Worm (Caenorhabditis elegans) whole organism, young adult: Measurements from ENCODE around the gene lurp-4.

Experiments
- B0019.2 ChIP-seq: fragments of 200-800 bp; sonication (Bioruptor generic); conservative IDR thresholded peaks from 2 replicates; pipeline ENCODE4 v1.3.6; 2022; ENCODE audit warnings: missing genetic modification reagents, missing genetic modification characterization, missing compliant biosample characterization
- B0035.1 ChIP-seq: sonication (generic microtip); optimal IDR thresholded peaks from 2 replicates; lab custom pipeline; 2016; ENCODE audit warnings: missing genetic modification characterization, mild to moderate bottlenecking, missing compliant biosample characterization, missing genotype, missing genetic modification reagents
- B0336.3 ChIP-seq: fragments of 200-800 bp; sonication (Bioruptor generic); IDR thresholded peaks from 2 replicates; pipeline ENCODE4 v1.3.6; 2022; ENCODE audit warnings: missing genetic modification characterization, missing compliant biosample characterization
- F10E7.11 ChIP-seq: sonication (generic microtip); optimal IDR thresholded peaks from 2 replicates; lab custom pipeline; 2017; ENCODE audit warnings: mild to moderate bottlenecking, missing genetic modification characterization, moderate library complexity, missing compliant biosample characterization
- F22D6.2 ChIP-seq: sonication (generic microtip); optimal IDR thresholded peaks from 2 replicates; lab custom pipeline; 2016; ENCODE audit warnings: mild to moderate bottlenecking, missing genetic modification characterization, missing compliant biosample characterization
- F37B4.10 ChIP-seq: fragments of 200-800 bp; sonication (Bioruptor generic); IDR thresholded peaks from 2 replicates; pipeline ENCODE4 v1.3.6; 2022; ENCODE audit warnings: missing genetic modification characterization, missing compliant biosample characterization
- K11D2.4 ChIP-seq: fragments of 200-800 bp; sonication (Bioruptor generic); IDR thresholded peaks from 2 replicates; pipeline ENCODE4 v1.3.6; 2022; ENCODE audit warnings: missing genetic modification reagents, missing genetic modification characterization, missing compliant biosample characterization
- K12H6.12 ChIP-seq: fragments of 200-800 bp; sonication (Bioruptor generic); optimal IDR thresholded peaks from 2 replicates; lab custom pipeline; 2018; ENCODE audit warnings: mild to moderate bottlenecking, missing genetic modification characterization, missing compliant biosample characterization
- T07F8.4 ChIP-seq: sonication (generic microtip); optimal IDR thresholded peaks from 2 replicates; lab custom pipeline; 2016; ENCODE audit warnings: mild to moderate bottlenecking, missing genetic modification characterization, moderate library complexity, missing compliant biosample characterization
- T26A5.8 ChIP-seq: sonication (generic microtip); optimal IDR thresholded peaks from 2 replicates; lab custom pipeline; 2016; ENCODE audit warnings: missing genetic modification characterization, missing compliant biosample characterization
- atf-7 ChIP-seq: sonication (generic microtip); optimal IDR thresholded peaks from 2 replicates; lab custom pipeline; 2017; ENCODE audit warnings: mild to moderate bottlenecking, missing genetic modification characterization, missing compliant biosample characterization
- athp-1 ChIP-seq: sonication (generic microtip); optimal IDR thresholded peaks from 2 replicates; lab custom pipeline; 2017; ENCODE audit warnings: mild to moderate bottlenecking, missing genetic modification characterization, missing compliant biosample characterization
- attf-6 ChIP-seq: fragments of 200-800 bp; sonication (Bioruptor generic); IDR thresholded peaks from 2 replicates; pipeline ENCODE4 v1.3.6; 2022; ENCODE audit warnings: missing genetic modification reagents, missing genetic modification characterization, missing compliant biosample characterization
- chd-7 ChIP-seq: sonication (generic microtip); optimal IDR thresholded peaks from 2 replicates; lab custom pipeline; 2016; ENCODE audit warnings: mild to moderate bottlenecking, missing genetic modification characterization, moderate library complexity, missing compliant biosample characterization
- die-1 ChIP-seq: sonication (generic microtip); optimal IDR thresholded peaks from 2 replicates; lab custom pipeline; 2016; ENCODE audit warnings: missing genotype, mild to moderate bottlenecking, missing genetic modification characterization, missing compliant biosample characterization
- efl-1 ChIP-seq: fragments of 150-350 bp; optimal IDR thresholded peaks from 2 replicates; lab custom pipeline; 2014; ENCODE audit warnings: missing biosample characterization, missing genetic modification reagents, missing genetic modification characterization
- egl-44 ChIP-seq: fragments of 200-800 bp; sonication (Bioruptor generic); IDR thresholded peaks from 2 replicates; pipeline ENCODE4 v1.3.6; 2022; ENCODE audit warnings: missing genetic modification reagents, missing genetic modification characterization, missing compliant biosample characterization
- gei-17 ChIP-seq: fragments of 200-800 bp; sonication (Bioruptor generic); optimal IDR thresholded peaks from 2 replicates; lab custom pipeline; 2018; ENCODE audit warnings: mild to moderate bottlenecking, missing genetic modification characterization, missing compliant biosample characterization
- lag-1 ChIP-seq: fragments of 200-800 bp; sonication (Bioruptor generic); IDR thresholded peaks from 2 replicates; pipeline ENCODE4 v1.3.6; 2022; ENCODE audit warnings: missing genetic modification reagents, missing genetic modification characterization, missing compliant biosample characterization
- lin-35 ChIP-seq, 3 experiments: fragments of 150-350 bp in 2 of 3; sonication (generic microtip) in 1 of 3; optimal IDR thresholded peaks; 2 replicates each; lab custom pipeline; 2014 to 2018; ENCODE audit warnings: missing biosample characterization in 3 of 3, missing genetic modification characterization in 3 of 3, missing genetic modification reagents in 3 of 3
- madf-10 ChIP-seq: sonication (generic microtip); optimal IDR thresholded peaks from 2 replicates; lab custom pipeline; 2016; ENCODE audit warnings: mild to moderate bottlenecking, missing genetic modification characterization, missing compliant biosample characterization
- mes-4 ChIP-seq: sonication (generic microtip); optimal IDR thresholded peaks from 2 replicates; lab custom pipeline; 2016; ENCODE audit warnings: missing genotype, missing genetic modification characterization, missing compliant biosample characterization
- mxl-1 ChIP-seq: sonication (generic microtip); optimal IDR thresholded peaks from 2 replicates; lab custom pipeline; 2016; ENCODE audit warnings: missing genetic modification characterization, missing compliant biosample characterization
- nfya-2 ChIP-seq: fragments of 200-800 bp; sonication (Bioruptor generic); IDR thresholded peaks from 2 replicates; pipeline ENCODE4 v1.3.6; 2022; ENCODE audit warnings: missing genetic modification reagents, missing genetic modification characterization, missing compliant biosample characterization
- nfyb-1 ChIP-seq: fragments of 200-800 bp; sonication (Bioruptor generic); IDR thresholded peaks from 2 replicates; pipeline ENCODE4 v1.3.6; 2022; ENCODE audit warnings: missing genetic modification reagents, missing genetic modification characterization, missing compliant biosample characterization
- nhr-80 ChIP-seq: sonication (generic microtip); optimal IDR thresholded peaks from 2 replicates; lab custom pipeline; 2016; ENCODE audit warnings: missing genetic modification characterization, missing compliant biosample characterization
- nhr-90 ChIP-seq: sonication (generic microtip); optimal IDR thresholded peaks from 2 replicates; lab custom pipeline; 2016; ENCODE audit warnings: missing genotype, mild to moderate bottlenecking, missing genetic modification characterization, missing compliant biosample characterization
- sea-2 ChIP-seq: fragments of 200-800 bp; sonication (Bioruptor generic); IDR thresholded peaks from 2 replicates; pipeline ENCODE4 v1.3.6; 2022; ENCODE audit warnings: missing genetic modification characterization, missing compliant biosample characterization
- snpc-1.1 ChIP-seq: sonication (generic microtip); optimal IDR thresholded peaks from 2 replicates; lab custom pipeline; 2017; ENCODE audit warnings: missing genetic modification characterization, mild to moderate bottlenecking, missing compliant biosample characterization, antibody characterized with exemption, moderate library complexity, missing genotype, missing genetic modification reagents; ENCODE audit not compliant: insufficient read depth
- snpc-1.3 ChIP-seq: sonication (generic microtip); optimal IDR thresholded peaks from 2 replicates; lab custom pipeline; 2017; ENCODE audit warnings: missing genetic modification characterization, mild to moderate bottlenecking, missing compliant biosample characterization, antibody characterized with exemption, moderate library complexity, missing genotype, missing genetic modification reagents; ENCODE audit not compliant: insufficient read depth
- snpc-4 ChIP-seq, 5 experiments: fragments of 150-350 bp in 1 of 5; sonication (generic microtip) in 4 of 5; optimal IDR thresholded peaks; 2 replicates each; lab custom pipeline; 2014 to 2018; ENCODE audit warnings: missing genetic modification characterization in 5 of 5, missing biosample characterization in 3 of 5, antibody characterized with exemption in 2 of 5, mild to moderate bottlenecking in 2 of 5, missing compliant biosample characterization in 2 of 5, missing genotype in 2 of 5, moderate library complexity in 2 of 5, missing genetic modification reagents in 1 of 5
- tbx-9 ChIP-seq: sonication (generic microtip); optimal IDR thresholded peaks from 2 replicates; lab custom pipeline; 2016; ENCODE audit warnings: borderline replicate concordance, missing genetic modification characterization, inconsistent platforms, missing compliant biosample characterization
- tlf-1 ChIP-seq: fragments of 200-800 bp; sonication (Bioruptor generic); optimal IDR thresholded peaks from 2 replicates; lab custom pipeline; 2018; ENCODE audit warnings: mild to moderate bottlenecking, missing genetic modification characterization, missing compliant biosample characterization
- xnd-1 ChIP-seq: sonication (generic microtip); optimal IDR thresholded peaks from 2 replicates; lab custom pipeline; 2016; ENCODE audit warnings: missing genotype, missing genetic modification reagents, missing genetic modification characterization, missing compliant biosample characterization
- zim-3 ChIP-seq: sonication (generic microtip); optimal IDR thresholded peaks from 2 replicates; lab custom pipeline; 2017; ENCODE audit warnings: mild to moderate bottlenecking, missing genetic modification characterization, moderate library complexity, missing compliant biosample characterization
- ztf-25 ChIP-seq: fragments of 200-800 bp; sonication (Bioruptor generic); IDR thresholded peaks from 2 replicates; pipeline ENCODE4 v1.3.6; 2022; ENCODE audit warnings: missing genetic modification reagents, missing genetic modification characterization, missing compliant biosample characterization
- ztf-3 ChIP-seq: fragments of 200-800 bp; sonication (Bioruptor generic); optimal IDR thresholded peaks from 2 replicates; lab custom pipeline; 2018; ENCODE audit warnings: mild to moderate bottlenecking, missing genetic modification characterization, missing compliant biosample characterization

Gene lurp-4

DNA sequence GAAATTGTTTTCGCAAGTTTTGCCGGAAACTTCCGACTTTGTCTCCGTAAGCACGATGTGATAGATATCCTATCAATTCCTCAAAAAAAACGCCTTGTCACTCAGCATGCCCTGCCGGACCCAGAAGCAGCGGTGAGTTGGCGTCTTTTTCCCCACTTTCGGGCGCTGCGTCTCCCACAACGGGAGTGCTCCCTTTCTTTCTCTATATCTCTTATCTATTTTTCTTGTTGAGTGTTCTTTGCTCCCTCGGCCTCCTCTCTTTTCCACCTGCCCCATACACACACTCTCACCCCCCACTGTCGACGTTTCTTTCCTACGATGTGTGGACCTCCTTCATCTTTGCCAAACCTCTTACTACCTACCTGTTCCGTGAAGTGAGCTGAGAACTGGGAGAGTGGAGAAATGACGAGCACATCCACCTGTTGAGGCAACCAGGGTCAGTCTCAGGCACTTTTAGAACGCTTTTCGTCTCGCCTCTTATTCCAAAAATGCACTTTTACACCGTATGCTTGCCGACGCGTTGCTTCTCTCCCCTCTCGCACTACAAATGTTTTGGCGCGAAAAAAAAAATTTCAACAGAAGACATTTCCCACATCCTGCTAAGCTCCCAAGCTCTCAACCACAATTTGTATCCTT, 6.4 kb upstream of the lurp-4 start (continued):
- TF ChIP-seq die-1 (tag; lab: Kevin White, UChicago) (peak; percentile 15), attf-6 (GFP tag; lab: Robert Waterston, UW) (no peak)

DNA sequence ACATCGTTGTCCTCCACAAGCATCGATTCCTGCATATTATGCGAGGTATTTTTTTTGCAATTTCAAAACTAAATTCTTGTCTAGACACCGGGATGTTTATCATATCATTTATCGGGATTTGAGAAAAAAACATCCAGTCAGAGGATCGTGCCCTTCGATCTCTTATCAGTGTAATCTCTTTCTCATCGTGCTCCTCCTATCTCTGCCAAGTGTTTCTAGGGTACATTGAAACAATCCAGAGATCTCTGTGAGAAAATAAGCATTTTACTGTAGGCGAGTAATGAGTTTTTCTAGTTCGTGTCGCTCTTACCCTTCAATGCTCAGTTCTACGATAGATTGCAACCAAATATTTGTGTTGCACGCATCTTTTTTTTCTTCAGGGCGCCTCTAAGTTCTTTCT, 4.0 kb upstream of the lurp-4 start:
- TF ChIP-seq lin-35 (GFP tag; optimal IDR thresholded peaks at IDR 0.05; lab: Kevin White, UChicago) = peak in 1 of 3 experiments; percentile 34
- TF ChIP-seq mxl-1 (tag; lab: Kevin White, UChicago) = no peak
- no peak for TF ChIP-seq gei-17 (GFP tag; lab: Kevin White, UChicago)
- no peak for TF ChIP-seq egl-44 (GFP tag; lab: Robert Waterston, UW)
- TF ChIP-seq, all 124 proteins: peak for 1

DNA sequence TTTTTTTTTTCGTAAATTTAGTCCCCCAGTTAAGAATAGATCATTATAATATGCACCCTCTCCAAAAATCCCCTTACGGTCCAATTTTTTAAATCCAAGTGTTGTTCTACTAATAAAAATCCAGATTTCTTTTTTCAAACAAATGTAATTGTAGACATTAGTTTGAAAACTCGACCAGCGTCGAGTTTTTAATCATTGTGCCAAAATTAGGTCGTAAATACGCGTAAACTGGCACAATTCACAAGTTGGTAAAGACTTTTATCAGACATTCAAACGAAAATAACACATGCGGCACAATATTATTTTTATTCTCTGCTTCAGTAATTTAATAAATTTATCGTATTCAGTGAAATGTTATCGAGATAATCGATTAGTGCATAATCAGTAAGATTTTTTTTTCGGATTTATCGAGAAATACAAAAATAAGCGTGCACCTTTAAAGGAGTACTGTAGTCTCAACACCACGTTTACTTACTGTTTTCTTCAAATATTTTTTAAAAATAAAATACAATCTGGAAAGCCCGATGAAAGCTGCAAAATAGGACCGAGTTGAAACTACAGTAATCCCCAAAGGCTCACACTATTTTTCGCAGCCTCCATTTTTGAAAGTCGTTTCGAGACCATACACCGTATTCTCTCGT, 2.2 kb upstream of the lurp-4 start, which contains the start of gene C34B4.4:
Gene C34B4.4 (plus strand): TSS at position 276 of the 641 bp plus-strand sequence.
- TF ChIP-seq nfyb-1 (GFP tag; lab: Robert Waterston, UW) = 0 out of 2 replicates have a peak, but pooled peaks have one; percentile 47
- peak; percentile 26 for TF ChIP-seq snpc-4 (GFP tag; optimal IDR thresholded peaks at IDR 0.05; lab: Kevin White, UChicago)
- no peak for TF ChIP-seq snpc-4 (tag; optimal IDR thresholded peaks at IDR 0.05; lab: Kevin White, UChicago)
- peak; percentile 5 for TF ChIP-seq snpc-1.3 (tag; lab: Kevin White, UChicago)
- TF ChIP-seq snpc-1.1 (tag; lab: Kevin White, UChicago) = no peak
- TF ChIP-seq lag-1 (GFP tag; lab: Robert Waterston, UW) = no peak
- TF ChIP-seq ztf-25 (GFP tag; lab: Robert Waterston, UW) = no peak
- peak; percentile 1 for TF ChIP-seq F22D6.2 (tag; lab: Kevin White, UChicago)
- TF ChIP-seq chd-7 (tag; lab: Kevin White, UChicago) = peak; percentile 2
- peak; percentile 41 for TF ChIP-seq atf-7 (tag; lab: Kevin White, UChicago)
- no peak for TF ChIP-seq tbx-9 (tag; lab: Kevin White, UChicago)
- no peak for TF ChIP-seq K11D2.4
- TF ChIP-seq B0336.3 (GFP tag; lab: Robert Waterston, UW) = 0 out of 2 replicates have a peak, but pooled peaks have one; percentile 13
- TF ChIP-seq K12H6.12 (tag; lab: Kevin White, UChicago) = peak; percentile 47
- no peak for TF ChIP-seq T07F8.4
- peak; percentile 60 for TF ChIP-seq zim-3 (tag; lab: Kevin White, UChicago)
- no peak for TF ChIP-seq lin-35 (GFP tag; optimal IDR thresholded peaks at IDR 0.05; lab: Kevin White, UChicago)
- TF ChIP-seq athp-1 (tag; lab: Kevin White, UChicago) = peak; percentile 15
- TF ChIP-seq ztf-3 (GFP tag; lab: Kevin White, UChicago) = peak; percentile 24
- no peak for TF ChIP-seq egl-44 (GFP tag; lab: Robert Waterston, UW)
- peak; percentile 58 for TF ChIP-seq F10E7.11 (tag; lab: Kevin White, UChicago)
- TF ChIP-seq B0019.2 (GFP tag; lab: Robert Waterston, UW) = no peak
- no peak for TF ChIP-seq xnd-1 (tag; lab: Kevin White, UChicago)
- TF ChIP-seq mes-4 (tag; lab: Kevin White, UChicago) = no peak
- peak; percentile 37 for TF ChIP-seq tlf-1
- TF ChIP-seq, all 124 proteins: peak for 13

DNA sequence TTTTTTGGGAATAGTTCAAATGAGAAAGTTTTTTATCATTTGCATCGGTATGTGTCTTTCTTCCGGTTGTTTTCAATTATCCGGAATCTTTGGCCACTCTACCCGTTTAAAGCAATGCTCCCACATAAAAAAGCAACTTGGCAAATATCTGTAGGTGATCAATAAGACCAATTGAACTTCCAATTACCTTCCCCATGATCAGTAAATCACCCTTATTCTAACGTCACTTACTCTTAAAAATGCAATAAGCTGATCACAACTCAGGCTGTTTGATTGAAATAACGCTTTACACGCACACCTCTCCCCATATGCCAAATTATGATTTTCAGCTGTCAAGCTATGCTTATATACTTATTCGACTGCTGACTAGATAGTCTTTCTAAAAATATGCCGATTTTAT, 3.2 kb downstream of the lurp-4 start, which contains the start of gene C34B4.5:
Gene C34B4.5 (plus strand): TSS at position 301 of the 400 bp plus-strand sequence.
- TF ChIP-seq efl-1 (no peak), K11D2.4 (no peak), sea-2 (GFP tag; lab: Robert Waterston, UW) (no peak), B0035.1 (tag; lab: Kevin White, UChicago) (no peak), nhr-80 (no peak), nhr-90 (tag; lab: Kevin White, UChicago) (no peak), zim-3 (tag; lab: Kevin White, UChicago) (no peak), T26A5.8 (tag; lab: Kevin White, UChicago) (no peak), F37B4.10 (GFP tag; lab: Robert Waterston, UW) (no peak), madf-10 (tag; lab: Kevin White, UChicago) (no peak), nfya-2 (GFP tag; lab: Robert Waterston, UW) (no peak)
